Fruit fly (Drosophila melanogaster): ENCODE results near the gene CG31145.
A peak's percentile ranks its signal among the peaks of the same experiment; 100 is the strongest.

CG31145 gene

DNA sequence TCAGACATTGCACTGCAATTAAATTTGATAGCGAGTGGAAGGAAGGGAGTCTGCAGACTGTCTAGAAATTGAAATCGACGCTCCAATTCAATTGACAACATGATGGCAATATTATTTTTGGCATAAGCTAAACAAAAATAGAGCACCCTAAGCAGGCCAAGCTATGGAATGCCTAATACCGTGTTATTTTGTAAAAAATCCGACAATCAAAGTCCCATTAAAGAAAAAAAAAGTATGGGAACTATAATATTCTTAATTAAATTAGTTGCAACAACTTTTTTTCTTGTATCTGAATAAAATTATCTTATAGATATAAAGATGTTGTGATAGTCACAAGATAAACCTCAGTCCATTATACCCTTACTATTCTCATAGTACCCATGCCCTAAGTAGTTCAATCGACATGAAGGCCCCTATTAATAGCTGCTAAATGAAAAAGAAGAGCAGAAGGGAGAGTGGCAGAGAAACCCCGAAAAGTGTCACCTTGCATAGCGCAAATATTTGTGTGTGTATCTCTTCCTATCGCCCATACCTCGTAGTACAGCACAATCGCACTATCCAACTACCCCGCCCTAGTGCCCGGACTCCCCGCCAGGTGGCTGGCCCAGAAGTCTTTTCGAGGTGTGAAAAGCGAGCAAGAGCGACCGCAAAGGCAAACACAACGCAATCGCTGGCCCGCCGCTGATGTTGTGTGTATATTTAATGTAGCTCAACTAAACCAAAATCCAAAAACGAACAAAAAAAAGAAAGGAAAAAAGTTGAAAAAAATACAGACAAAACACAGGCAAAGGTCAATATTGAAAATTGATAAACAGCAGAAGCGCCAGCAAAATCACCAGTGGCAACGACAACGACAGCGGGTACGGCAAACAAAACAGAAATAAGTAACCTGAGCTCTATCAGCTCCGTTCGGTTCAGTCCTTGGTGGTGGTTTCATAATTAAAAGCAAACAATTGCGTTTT lies 11.8 kb downstream of the CG31145 start (continued):
- TF ChIP-seq ash1 (GFP tag; optimal IDR thresholded peaks at IDR 0.05) = no peak
- TF ChIP-seq Hand (GFP tag; optimal IDR thresholded peaks at IDR 0.05) = peak; percentile 34
- no peak for TF ChIP-seq Hr39 (optimal IDR thresholded peaks at IDR 0.05)
- peak; percentile 37 for TF ChIP-seq Spps (tag; optimal IDR thresholded peaks at IDR 0.05)
- no peak for TF ChIP-seq CG1832 (GFP tag; optimal IDR thresholded peaks at IDR 0.05)
- no peak for TF ChIP-seq CkIIα-i1 (GFP tag; IDR thresholded peaks at IDR 0.05)
- peak in 1 of 2 experiments; percentile 72 for TF ChIP-seq chif (GFP tag; optimal IDR thresholded peaks at IDR 0.05)
- peak; percentile 89 for TF ChIP-seq ATbp (GFP tag; optimal IDR thresholded peaks at IDR 0.05)
- peak; percentile 41 for TF ChIP-seq CG31441 (GFP tag; IDR thresholded peaks at IDR 0.05)
- TF ChIP-seq CG15073 (GFP tag; optimal IDR thresholded peaks at IDR 0.05) = no peak
- TF ChIP-seq nom (GFP tag; optimal IDR thresholded peaks at IDR 0.05) = peak; percentile 0
- peak; percentile 72 for TF ChIP-seq Bdp1 (GFP tag; optimal IDR thresholded peaks at IDR 0.05)
- TF ChIP-seq ap (GFP tag; IDR thresholded peaks at IDR 0.05) = peak; percentile 40; the same call in 1 of the 2 replicates
- peak; percentile 35 for TF ChIP-seq Sox102F (GFP tag; optimal IDR thresholded peaks at IDR 0.05)
- TF ChIP-seq CG9609 (GFP tag; optimal IDR thresholded peaks at IDR 0.05) = peak; percentile 45
- peak; percentile 58 for TF ChIP-seq CoRest (tag; optimal IDR thresholded peaks at IDR 0.05)
- no peak for TF ChIP-seq bbx (GFP tag; IDR thresholded peaks at IDR 0.05; ENCODE audit: partially characterized antibody)
- TF ChIP-seq p53 (GFP tag; optimal IDR thresholded peaks at IDR 0.05) = peak; percentile 53
- no peak for TF ChIP-seq az2 (GFP tag; optimal IDR thresholded peaks at IDR 0.05)
- peak; percentile 24 for TF ChIP-seq CG4424 (GFP tag; optimal IDR thresholded peaks at IDR 0.05)
- peak in 1 of 2 experiments; percentile 21 for TF ChIP-seq dpn (GFP tag; optimal IDR thresholded peaks at IDR 0.05)
- peak; percentile 51 for TF ChIP-seq CG6854 (GFP tag; optimal IDR thresholded peaks at IDR 0.05)
- no peak for TF ChIP-seq br (optimal IDR thresholded peaks at IDR 0.05)
- TF ChIP-seq sug (tag; optimal IDR thresholded peaks at IDR 0.05) = peak; percentile 78
- TF ChIP-seq CG11247 (GFP tag; IDR thresholded peaks at IDR 0.05) = 0 out of 2 replicates have a peak, but pooled peaks have one; percentile 22
- peak; percentile 76 for TF ChIP-seq CG14710 (tag; optimal IDR thresholded peaks at IDR 0.05)
- peak; percentile 87 for TF ChIP-seq CG15514 (GFP tag; optimal IDR thresholded peaks at IDR 0.05)
- TF ChIP-seq Hr3 (GFP tag; optimal IDR thresholded peaks at IDR 0.05) = no peak
- TF ChIP-seq dimm (GFP tag; IDR thresholded peaks at IDR 0.05) = no peak
- no peak for TF ChIP-seq hbn (GFP tag; IDR thresholded peaks at IDR 0.05; ENCODE audit: partially characterized antibody)
- peak; percentile 61 for TF ChIP-seq Ptx1 (GFP tag; IDR thresholded peaks at IDR 0.05)
- no peak for TF ChIP-seq hkb (optimal IDR thresholded peaks at IDR 0.05)
- TF ChIP-seq hkb (GFP tag; IDR thresholded peaks at IDR 0.05) = 0 out of 2 replicates have a peak, but pooled peaks have one; percentile 18
- peak; percentile 14 to 80 for TF ChIP-seq Pdp1 (GFP tag; optimal IDR thresholded peaks at IDR 0.05)
- TF ChIP-seq Drgx (GFP tag; IDR thresholded peaks at IDR 0.05) = peak; percentile 5; the same call in 1 of the 2 replicates
- peak; percentile 73 for TF ChIP-seq NC2β (GFP tag; optimal IDR thresholded peaks at IDR 0.05)
- TF ChIP-seq disco-r (GFP tag; optimal IDR thresholded peaks at IDR 0.05) = peak; percentile 48
- TF ChIP-seq CG7271 (tag; optimal IDR thresholded peaks at IDR 0.05) = peak; percentile 44
- peak; percentile 36 for TF ChIP-seq CG3281 (GFP tag; optimal IDR thresholded peaks at IDR 0.05)
- no peak for TF ChIP-seq Elba2 (GFP tag; optimal IDR thresholded peaks at IDR 0.05)
- no peak for TF ChIP-seq peb (GFP tag; IDR thresholded peaks at IDR 0.05)
- peak; percentile 1 for TF ChIP-seq CG4820 (GFP tag; optimal IDR thresholded peaks at IDR 0.05)
- TF ChIP-seq CG16863 (GFP tag; optimal IDR thresholded peaks at IDR 0.05) = peak; percentile 62
- TF ChIP-seq gro (GFP tag; optimal IDR thresholded peaks at IDR 0.05) = no peak
- TF ChIP-seq h (optimal IDR thresholded peaks at IDR 0.05) = no peak
- peak; percentile 64 for TF ChIP-seq wek (GFP tag; optimal IDR thresholded peaks at IDR 0.05)
- TF ChIP-seq wor (GFP tag; IDR thresholded peaks at IDR 0.05) = no peak
- TF ChIP-seq cwo (GFP tag; optimal IDR thresholded peaks at IDR 0.05) = peak; percentile 35
- TF ChIP-seq CG8089 (GFP tag; optimal IDR thresholded peaks at IDR 0.05) = peak; percentile 84
- no peak for TF ChIP-seq NFAT (GFP tag; IDR thresholded peaks at IDR 0.05)

Measured in whole organism, embryonic.